Worm (Caenorhabditis elegans): ENCODE measurements around the gene cutl-4.

cutl-4 gene

DNA sequence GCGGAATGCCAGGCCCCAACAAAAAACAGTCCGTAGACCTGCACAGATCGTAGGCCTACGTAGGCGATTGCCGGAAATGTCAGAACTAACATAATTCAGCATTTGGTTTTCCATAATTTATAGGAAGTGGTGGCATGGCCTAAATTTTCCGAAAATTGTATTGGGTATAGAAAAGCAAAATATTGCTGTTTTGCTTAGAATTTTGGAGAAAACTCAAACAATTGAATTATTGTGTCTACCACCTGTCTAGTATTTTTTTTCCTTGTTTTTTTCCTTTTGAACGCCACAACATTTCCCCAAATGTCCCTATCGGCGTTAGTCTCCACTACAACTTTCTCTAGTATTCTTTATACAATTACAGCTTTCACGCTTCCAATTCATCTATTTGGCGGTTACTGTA lies 27.5 kb upstream of the cutl-4 start, which contains the start of gene srh-284:
Gene srh-284 (plus strand): TSS at position 301 of the 400 bp plus-strand sequence.
- TF ChIP-seq ets-7 (tag; optimal IDR thresholded peaks at IDR 0.05) (no peak), B0310.2 (tag; optimal IDR thresholded peaks at IDR 0.05) (no peak), ceh-13 (GFP tag; optimal IDR thresholded peaks at IDR 0.05) (no peak), hmg-4 (GFP tag; optimal IDR thresholded peaks at IDR 0.05) (no peak), flt-1 (GFP tag; IDR thresholded peaks at IDR 0.05) (no peak), sea-1 (GFP tag; conservative IDR thresholded peaks at IDR 0.05) (no peak), tbx-37 (GFP tag; conservative IDR thresholded peaks at IDR 0.05) (no peak), aly-1 (tag; optimal IDR thresholded peaks at IDR 0.05) (no peak), ama-1 (optimal IDR thresholded peaks at IDR 0.05) (no peak), F13C5.2 (tag; optimal IDR thresholded peaks at IDR 0.05) (no peak), hnd-1 (tag; optimal IDR thresholded peaks at IDR 0.05) (no peak), hmbx-1 (tag; optimal IDR thresholded peaks at IDR 0.05) (no peak), tbx-11 (GFP tag; IDR thresholded peaks at IDR 0.05) (no peak), scrt-1 (GFP tag; IDR thresholded peaks at IDR 0.05) (no peak), pes-1 (GFP tag; IDR thresholded peaks at IDR 0.05) (no peak), ceh-36 (tag; optimal IDR thresholded peaks at IDR 0.05) (no peak), tra-4 (tag; optimal IDR thresholded peaks at IDR 0.05) (no peak)

DNA sequence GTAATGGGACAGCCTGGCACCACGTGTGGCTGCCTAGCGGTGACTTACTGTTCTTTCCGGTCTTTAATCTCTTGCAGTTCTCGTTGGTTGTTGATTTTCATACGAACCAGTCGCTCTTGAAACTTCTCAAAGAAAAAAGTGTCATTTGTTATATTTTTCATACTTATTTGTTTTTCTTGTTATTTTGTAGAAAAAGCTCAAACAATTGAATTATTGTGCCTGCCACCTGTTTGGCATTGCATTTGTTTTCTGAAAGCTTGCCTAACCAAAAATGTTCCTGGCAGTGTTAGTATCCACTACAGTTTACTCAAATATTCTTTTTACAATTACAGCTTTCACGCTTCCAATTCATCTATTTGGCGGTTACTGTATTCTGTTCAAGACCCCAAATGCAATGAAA lies 25.4 kb upstream of the cutl-4 start, which contains the start of the genes C47A10.16 and srh-283:
Gene C47A10.16 (minus strand): TSS at position 101 of the 400 bp plus-strand sequence.
Gene srh-283 (plus strand): TSS at position 272 of the 400 bp plus-strand sequence.
- no peak for TF ChIP-seq ets-7 (tag; optimal IDR thresholded peaks at IDR 0.05)
- TF ChIP-seq ceh-36 (tag; optimal IDR thresholded peaks at IDR 0.05), result no peak
- TF ChIP-seq pes-1 (GFP tag; IDR thresholded peaks at IDR 0.05), result no peak
- no peak for TF ChIP-seq F13C5.2 (tag; optimal IDR thresholded peaks at IDR 0.05)
- TF ChIP-seq aly-1 (tag; optimal IDR thresholded peaks at IDR 0.05), result no peak
- no peak for TF ChIP-seq hmg-4 (GFP tag; optimal IDR thresholded peaks at IDR 0.05)
- TF ChIP-seq hmbx-1 (tag; optimal IDR thresholded peaks at IDR 0.05), result no peak
- TF ChIP-seq tbx-37 (GFP tag; conservative IDR thresholded peaks at IDR 0.05), result no peak
- TF ChIP-seq tbx-11 (GFP tag; IDR thresholded peaks at IDR 0.05), result no peak
- no peak for TF ChIP-seq hnd-1 (tag; optimal IDR thresholded peaks at IDR 0.05)
- TF ChIP-seq ceh-13 (GFP tag; optimal IDR thresholded peaks at IDR 0.05), result no peak
- TF ChIP-seq B0310.2 (tag; optimal IDR thresholded peaks at IDR 0.05), result no peak
- TF ChIP-seq ama-1 (optimal IDR thresholded peaks at IDR 0.05), result no peak

DNA sequence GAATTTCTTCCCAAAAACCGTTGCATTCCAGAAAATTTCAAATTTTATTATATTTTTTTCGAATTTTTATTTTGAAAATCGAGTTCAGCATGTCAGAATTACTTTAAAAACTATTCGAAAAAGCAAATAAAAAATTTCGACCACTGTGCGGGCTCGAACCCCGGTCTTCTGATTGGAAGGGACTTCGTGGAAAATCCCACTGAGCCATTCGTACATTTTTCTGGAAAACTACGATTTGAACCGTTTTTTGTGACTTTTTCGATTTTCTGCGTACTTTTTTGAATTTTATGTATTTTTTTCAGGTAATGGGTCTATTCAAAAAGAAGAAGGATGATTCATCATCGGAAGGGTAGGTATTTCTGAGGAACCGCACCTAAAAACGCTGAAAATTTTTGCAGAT lies 15.9 kb upstream of the cutl-4 start, which contains the start of gene pgp-9:
Gene pgp-9 (plus strand): TSS at position 301 of the 400 bp plus-strand sequence.
- TF ChIP-seq sea-1 (GFP tag; conservative IDR thresholded peaks at IDR 0.05), result no peak
- no peak for TF ChIP-seq scrt-1 (GFP tag; IDR thresholded peaks at IDR 0.05)
- TF ChIP-seq ceh-36 (tag; optimal IDR thresholded peaks at IDR 0.05), result no peak
- TF ChIP-seq tra-4 (tag; optimal IDR thresholded peaks at IDR 0.05), result no peak
- TF ChIP-seq hmbx-1 (tag; optimal IDR thresholded peaks at IDR 0.05), result no peak
- TF ChIP-seq ets-7 (tag; optimal IDR thresholded peaks at IDR 0.05), result no peak
- TF ChIP-seq hmg-4 (GFP tag; optimal IDR thresholded peaks at IDR 0.05), result no peak

DNA sequence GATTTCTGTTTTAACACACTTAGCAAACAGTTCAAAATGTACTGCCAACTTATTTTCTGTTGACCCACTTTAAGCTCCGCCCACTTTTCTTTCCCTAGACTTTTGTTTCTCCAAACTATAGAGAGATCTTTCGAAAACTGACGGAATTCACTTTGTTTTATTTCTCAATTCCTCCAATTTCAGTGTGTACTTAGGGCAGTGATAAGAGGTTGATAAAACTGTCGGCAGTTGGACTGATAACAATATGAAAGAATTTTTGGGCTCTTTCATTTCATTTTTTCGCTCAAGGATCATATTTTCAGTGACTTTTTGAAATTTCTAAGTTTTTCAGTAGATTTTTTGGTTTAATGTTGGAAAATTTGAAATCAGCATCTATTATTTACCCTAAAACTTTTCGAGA lies 15.3 kb upstream of the cutl-4 start:
- no peak for TF ChIP-seq scrt-1 (GFP tag; IDR thresholded peaks at IDR 0.05)
- TF ChIP-seq ceh-13 (GFP tag; optimal IDR thresholded peaks at IDR 0.05), result no peak
- no peak for TF ChIP-seq ets-7 (tag; optimal IDR thresholded peaks at IDR 0.05)
- no peak for TF ChIP-seq aly-1 (tag; optimal IDR thresholded peaks at IDR 0.05)
- TF ChIP-seq tbx-11 (GFP tag; IDR thresholded peaks at IDR 0.05), result no peak
- TF ChIP-seq ama-1 (optimal IDR thresholded peaks at IDR 0.05), result no peak
- no peak for TF ChIP-seq hmg-4 (GFP tag; optimal IDR thresholded peaks at IDR 0.05)
- no peak for TF ChIP-seq sea-1 (GFP tag; conservative IDR thresholded peaks at IDR 0.05)
- no peak for TF ChIP-seq tra-4 (tag; optimal IDR thresholded peaks at IDR 0.05)
- no peak for TF ChIP-seq hnd-1 (tag; optimal IDR thresholded peaks at IDR 0.05)
- TF ChIP-seq pes-1 (GFP tag; IDR thresholded peaks at IDR 0.05), result no peak
- no peak for TF ChIP-seq tbx-37 (GFP tag; conservative IDR thresholded peaks at IDR 0.05)

DNA sequence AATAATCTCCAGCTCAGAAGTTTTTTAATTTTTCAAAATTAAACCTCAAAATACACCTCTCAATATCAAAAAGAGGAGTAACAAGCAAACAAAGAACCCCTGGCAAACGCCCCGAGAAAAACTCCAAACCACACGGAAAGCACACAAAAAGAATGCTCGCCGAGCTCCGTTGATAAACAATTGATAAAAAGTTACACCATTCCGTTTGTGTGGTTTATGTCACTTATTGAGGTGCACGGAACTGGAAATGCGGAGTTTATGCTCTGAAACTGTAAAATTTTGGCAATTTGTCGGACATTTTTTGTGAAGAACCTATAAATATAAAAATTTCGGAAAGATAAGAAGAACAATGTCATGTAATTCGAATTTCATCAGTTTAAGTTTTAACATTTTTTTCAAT lies 12.6 kb upstream of the cutl-4 start:
- TF ChIP-seq flt-1 (GFP tag; IDR thresholded peaks at IDR 0.05) (no peak), tbx-11 (GFP tag; IDR thresholded peaks at IDR 0.05) (no peak), hnd-1 (tag; optimal IDR thresholded peaks at IDR 0.05) (no peak), tbx-37 (GFP tag; conservative IDR thresholded peaks at IDR 0.05) (no peak), aly-1 (tag; optimal IDR thresholded peaks at IDR 0.05) (no peak), scrt-1 (GFP tag; IDR thresholded peaks at IDR 0.05) (no peak), hmbx-1 (tag; optimal IDR thresholded peaks at IDR 0.05) (no peak), ceh-36 (tag; optimal IDR thresholded peaks at IDR 0.05) (no peak), sea-1 (GFP tag; conservative IDR thresholded peaks at IDR 0.05) (no peak), ets-7 (tag; optimal IDR thresholded peaks at IDR 0.05) (no peak)

DNA sequence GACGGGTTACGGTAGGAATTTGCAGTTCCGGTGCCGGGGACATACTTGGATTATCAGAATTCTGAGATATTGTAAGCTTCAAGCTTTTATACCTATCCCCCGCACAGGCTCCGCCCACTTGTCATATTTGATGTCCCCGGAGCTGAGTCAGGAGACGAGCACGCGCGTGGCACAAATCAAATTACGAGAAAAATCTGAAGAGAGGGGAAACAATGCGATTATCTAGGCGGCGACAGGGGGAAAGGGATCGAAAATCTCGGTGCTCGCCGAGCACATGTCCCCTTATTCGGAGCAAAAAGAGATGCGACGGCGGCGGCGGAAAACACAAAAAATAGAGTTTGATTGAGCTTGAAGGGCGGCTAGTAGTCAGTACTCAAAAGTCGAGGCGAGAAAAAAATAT lies 9.5 kb upstream of the cutl-4 start, which contains the start of gene R12G8.1:
Gene R12G8.1 (minus strand): TSS at position 63 of the 400 bp plus-strand sequence.
- TF ChIP-seq aly-1 (tag; optimal IDR thresholded peaks at IDR 0.05) (no peak), hnd-1 (tag; optimal IDR thresholded peaks at IDR 0.05) (no peak), sea-1 (GFP tag; conservative IDR thresholded peaks at IDR 0.05) (no peak), ets-7 (tag; optimal IDR thresholded peaks at IDR 0.05) (no peak), flt-1 (GFP tag; IDR thresholded peaks at IDR 0.05) (no peak), tra-4 (tag; optimal IDR thresholded peaks at IDR 0.05) (no peak), B0310.2 (tag; optimal IDR thresholded peaks at IDR 0.05) (no peak), tbx-11 (GFP tag; IDR thresholded peaks at IDR 0.05) (no peak), hmg-4 (GFP tag; optimal IDR thresholded peaks at IDR 0.05) (no peak), ceh-13 (GFP tag; optimal IDR thresholded peaks at IDR 0.05) (no peak), ama-1 (optimal IDR thresholded peaks at IDR 0.05) (no peak), hmbx-1 (tag; optimal IDR thresholded peaks at IDR 0.05) (no peak)

DNA sequence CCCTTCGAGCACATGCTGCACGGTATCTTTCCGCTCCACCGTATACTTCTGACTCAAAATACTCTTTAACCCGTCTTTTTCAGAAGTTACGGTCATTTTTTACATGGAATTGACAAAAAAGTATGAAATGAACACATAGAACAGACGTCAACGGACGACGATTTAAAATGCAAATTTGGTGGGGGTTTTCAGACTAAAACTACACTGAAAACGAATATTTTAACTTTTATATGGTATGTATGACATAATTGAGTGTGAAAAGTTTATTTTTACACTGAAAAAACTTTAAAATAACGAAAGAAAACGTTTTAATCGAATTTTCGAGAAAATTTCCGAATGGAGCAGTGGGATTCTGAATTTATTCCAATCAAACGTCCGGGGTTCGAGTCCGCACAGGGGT lies 7.3 kb upstream of the cutl-4 start, which contains the start of gene twk-36:
Gene twk-36 (minus strand): TSS at position 101 of the 400 bp plus-strand sequence.
- TF ChIP-seq pes-1 (GFP tag; IDR thresholded peaks at IDR 0.05) (no peak), sea-1 (GFP tag; conservative IDR thresholded peaks at IDR 0.05) (no peak)

DNA sequence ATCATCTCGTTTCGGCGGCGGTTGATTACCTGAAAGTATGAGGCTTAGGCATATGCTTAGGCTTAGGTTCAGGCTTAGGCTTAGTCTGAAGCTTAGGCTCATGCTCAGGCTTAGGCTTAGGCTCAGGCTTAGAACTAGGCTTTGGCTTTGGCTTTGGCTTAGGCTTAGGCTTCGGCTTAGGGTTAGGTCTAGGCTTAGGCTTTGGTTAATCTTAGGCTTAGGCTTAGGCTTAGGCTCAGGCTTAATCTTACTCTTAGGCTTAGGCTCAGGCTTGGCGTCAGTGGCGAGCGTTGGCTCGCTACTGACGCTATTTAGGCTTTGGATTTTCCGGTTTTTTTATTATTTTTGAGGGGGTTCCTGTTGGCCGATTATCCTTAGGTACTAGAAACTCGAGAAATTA lies 4.1 kb upstream of the cutl-4 start:
- TF ChIP-seq pes-1 (GFP tag; IDR thresholded peaks at IDR 0.05) (no peak), tbx-37 (GFP tag; conservative IDR thresholded peaks at IDR 0.05) (no peak), tra-4 (tag; optimal IDR thresholded peaks at IDR 0.05) (no peak), ceh-13 (GFP tag; optimal IDR thresholded peaks at IDR 0.05) (no peak), ceh-36 (tag; optimal IDR thresholded peaks at IDR 0.05) (peak; percentile 71), hmbx-1 (tag; optimal IDR thresholded peaks at IDR 0.05) (no peak)
